Fruit fly (Drosophila melanogaster) S2 (cell line): ENCODE data around the gene CG34176.

ENCODE experiments used
- CG8478 ChIP-seq: fragments of >200 bp; optimal IDR thresholded peaks from 2 replicates; lab custom pipeline; 2018
- CTCF ChIP-seq, 2 experiments: fragments of >200 bp; optimal IDR thresholded peaks; 2 replicates each; lab custom pipeline; 2018

DNA sequence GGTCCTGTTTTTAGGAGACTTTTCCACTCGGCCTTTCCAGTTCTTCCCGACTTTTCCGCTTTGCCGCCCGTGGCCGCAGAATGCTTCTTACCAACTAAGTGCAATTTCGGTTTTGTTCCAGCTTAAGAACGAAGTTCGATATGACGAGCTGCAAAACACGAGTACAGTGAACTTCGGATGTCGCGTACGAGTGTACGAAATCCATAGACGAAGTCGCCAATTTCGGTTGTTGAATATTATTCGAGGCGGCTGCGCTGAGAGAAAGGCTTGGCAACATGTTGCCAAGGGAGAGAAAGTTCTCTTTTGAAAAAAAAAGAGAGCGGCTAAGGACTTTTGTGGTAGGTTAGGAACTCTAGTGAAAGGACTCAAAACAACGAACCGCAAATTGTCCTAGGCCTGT is 12.2 kb upstream of the CG34176 start, which contains the start of gene fred:
- no peak for TF ChIP-seq CTCF (optimal IDR thresholded peaks at IDR 0.05; lab: Kevin White, UChicago)
- TF ChIP-seq CG8478 (lab: Kevin White, UChicago) = no peak
